Fruit fly (Drosophila melanogaster) whole organism, embryonic: ENCODE data around the gene CG15155.

Source experiments
- Adf1 ChIP-seq: fragments of 200-800 bp; sonication (Bioruptor generic); IDR thresholded peaks from 2 replicates; pipeline ENCODE4 v1.3.6; 2022; ENCODE audit warnings: missing biosample characterization, missing genetic modification characterization
- Bteb2 ChIP-seq: fragments of 200-800 bp; sonication (Bioruptor generic); optimal IDR thresholded peaks from 2 replicates; lab custom pipeline; 2016; ENCODE audit warnings: missing biosample characterization, missing genetic modification characterization
- C15 ChIP-seq: fragments of 200-800 bp; sonication (Bioruptor generic); IDR thresholded peaks from 3 replicates; pipeline ENCODE4 v1.3.6; 2022; ENCODE audit warnings: missing biosample characterization, missing genetic modification characterization
- CG10267 ChIP-seq: fragments of 200-800 bp; sonication (Bioruptor generic); optimal IDR thresholded peaks from 2 replicates; lab custom pipeline; 2018; ENCODE audit warnings: missing biosample characterization, mild to moderate bottlenecking, missing genetic modification characterization, moderate library complexity
- CG10366 ChIP-seq: fragments of 200-800 bp; sonication (Bioruptor generic); IDR thresholded peaks from 2 replicates; pipeline ENCODE4 v1.3.6; 2022; ENCODE audit warnings: missing biosample characterization, missing genetic modification characterization
- CG11695 ChIP-seq: fragments of 200-800 bp; sonication (Bioruptor generic); IDR thresholded peaks from 3 replicates; pipeline ENCODE4 v1.3.6; 2022; ENCODE audit warnings: missing biosample characterization, missing genetic modification characterization
- CG12659 ChIP-seq: fragments of 200-800 bp; sonication (Bioruptor generic); optimal IDR thresholded peaks from 3 replicates; lab custom pipeline; 2017; ENCODE audit warnings: mild to moderate bottlenecking, missing biosample characterization, missing genetic modification reagents, missing genetic modification characterization
- CG12942 ChIP-seq: fragments of 200-800 bp; sonication (Bioruptor generic); optimal IDR thresholded peaks from 3 replicates; lab custom pipeline; 2016; ENCODE audit warnings: missing biosample characterization, missing genetic modification characterization
- CG13424 ChIP-seq: fragments of 200-800 bp; sonication (Bioruptor generic); optimal IDR thresholded peaks from 2 replicates; lab custom pipeline; 2019; ENCODE audit warnings: missing biosample characterization, mild to moderate bottlenecking, missing genetic modification characterization, moderate library complexity
- CG13624 ChIP-seq: fragments of 200-800 bp; sonication (Bioruptor generic); optimal IDR thresholded peaks from 2 replicates; lab custom pipeline; 2016; ENCODE audit warnings: missing biosample characterization, missing genetic modification characterization
- CG14860 ChIP-seq: fragments of 200-800 bp; sonication (Bioruptor generic); IDR thresholded peaks from 3 replicates; pipeline ENCODE4 v1.3.6; 2022; ENCODE audit warnings: missing biosample characterization, missing genetic modification characterization; ENCODE audit not compliant: partially characterized antibody
- CG17612 ChIP-seq: fragments of 200-800 bp; sonication (Bioruptor generic); IDR thresholded peaks from 2 replicates; pipeline ENCODE4 v1.3.6; 2022; ENCODE audit warnings: missing biosample characterization, missing genetic modification characterization
- CG1832 ChIP-seq: fragments of 200-800 bp; sonication (Bioruptor generic); optimal IDR thresholded peaks from 2 replicates; lab custom pipeline; 2017; ENCODE audit warnings: missing biosample characterization, mild to moderate bottlenecking, missing genetic modification characterization, inconsistent platforms
- CG2129 ChIP-seq: fragments of 200-800 bp; sonication (Bioruptor generic); IDR thresholded peaks from 2 replicates; pipeline ENCODE4 v1.3.6; 2022; ENCODE audit warnings: missing biosample characterization, missing genetic modification characterization; ENCODE audit not compliant: partially characterized antibody
- CG31388 ChIP-seq: fragments of 200-800 bp; sonication (Bioruptor generic); optimal IDR thresholded peaks from 2 replicates; lab custom pipeline; 2016; ENCODE audit warnings: missing biosample characterization, missing genetic modification characterization
- CG33557 ChIP-seq: fragments of 200-800 bp; sonication (Bioruptor generic); optimal IDR thresholded peaks from 2 replicates; lab custom pipeline; 2019; ENCODE audit warnings: missing biosample characterization, mild to moderate bottlenecking, missing genetic modification characterization, moderate library complexity
- CG3995 ChIP-seq: fragments of 200-800 bp; sonication (Bioruptor generic); optimal IDR thresholded peaks from 3 replicates; lab custom pipeline; 2016; ENCODE audit warnings: missing biosample characterization, missing genetic modification characterization
- CG6654 ChIP-seq: fragments of 200-800 bp; sonication (Bioruptor generic); optimal IDR thresholded peaks from 2 replicates; lab custom pipeline; 2017; ENCODE audit warnings: missing biosample characterization, mild to moderate bottlenecking, missing genetic modification characterization
- CG6683 ChIP-seq: fragments of 200-800 bp; sonication (Bioruptor generic); optimal IDR thresholded peaks from 2 replicates; lab custom pipeline; 2017; ENCODE audit warnings: missing biosample characterization, mild to moderate bottlenecking, missing genetic modification characterization, missing genetic modification reagents
- CG7745 ChIP-seq: fragments of 200-800 bp; sonication (Bioruptor generic); optimal IDR thresholded peaks from 2 replicates; lab custom pipeline; 2018; ENCODE audit warnings: missing biosample characterization, mild to moderate bottlenecking, missing genetic modification characterization, moderate library complexity
- CG7987 ChIP-seq: fragments of 200-800 bp; sonication (Bioruptor generic); optimal IDR thresholded peaks from 2 replicates; lab custom pipeline; 2018; ENCODE audit warnings: missing biosample characterization, mild to moderate bottlenecking, missing genetic modification characterization, moderate library complexity
- CG8924 ChIP-seq: fragments of 200-800 bp; optimal IDR thresholded peaks from 3 replicates; lab custom pipeline; 2019; ENCODE audit warnings: missing biosample characterization, mild to moderate bottlenecking, missing genetic modification characterization, moderate library complexity
- CkIIα-i1 ChIP-seq: fragments of 200-800 bp; sonication (Bioruptor generic); IDR thresholded peaks from 2 replicates; pipeline ENCODE4 v1.3.6; 2022; ENCODE audit warnings: missing biosample characterization, missing genetic modification characterization
- Dfd ChIP-seq, 2 experiments: fragments of >200 bp; optimal IDR thresholded peaks; 2 replicates each; lab custom pipeline; 2017; ENCODE audit warnings: missing biosample characterization in 2 of 2, missing genetic modification characterization in 2 of 2
- Dip3 ChIP-seq: fragments of 200-800 bp; sonication (Bioruptor generic); optimal IDR thresholded peaks from 3 replicates; lab custom pipeline; 2016; ENCODE audit warnings: missing biosample characterization, missing genetic modification characterization
- Doc2 ChIP-seq: fragments of 200-800 bp; sonication (Bioruptor generic); IDR thresholded peaks from 2 replicates; pipeline ENCODE4 v1.3.6; 2022; ENCODE audit warnings: missing biosample characterization, missing genetic modification characterization
- Drgx ChIP-seq: fragments of 200-800 bp; sonication (Bioruptor generic); IDR thresholded peaks from 2 replicates; pipeline ENCODE4 v1.3.6; 2022; ENCODE audit warnings: missing biosample characterization, missing genetic modification characterization
- Ets65A ChIP-seq: fragments of 200-800 bp; sonication (Bioruptor generic); peaks from one replicate; lab custom pipeline; 2016; ENCODE audit warnings: missing biosample characterization, missing genetic modification characterization
- Hmr ChIP-seq: fragments of 200-800 bp; sonication (Bioruptor generic); optimal IDR thresholded peaks from 3 replicates; lab custom pipeline; 2017; ENCODE audit warnings: mild to moderate bottlenecking, missing biosample characterization, missing genetic modification reagents, missing genetic modification characterization
- MESR4 ChIP-seq: fragments of 200-800 bp; sonication (Bioruptor generic); optimal IDR thresholded peaks from 2 replicates; lab custom pipeline; 2018; ENCODE audit warnings: missing biosample characterization, mild to moderate bottlenecking, missing genetic modification characterization, moderate library complexity
- Max ChIP-seq: fragments of 200-800 bp; sonication (Bioruptor generic); optimal IDR thresholded peaks from 2 replicates; lab custom pipeline; 2016; ENCODE audit warnings: missing biosample characterization, mild to moderate bottlenecking, missing genetic modification characterization
- NFAT ChIP-seq: fragments of 200-800 bp; sonication (Bioruptor generic); IDR thresholded peaks from 2 replicates; pipeline ENCODE4 v1.3.6; 2022; ENCODE audit warnings: missing biosample characterization, missing genetic modification characterization
- Nf-YB ChIP-seq: fragments of 200-800 bp; sonication (Bioruptor generic); optimal IDR thresholded peaks from 3 replicates; lab custom pipeline; 2019; ENCODE audit warnings: missing biosample characterization, mild to moderate bottlenecking, missing genetic modification characterization, moderate library complexity
- Oaz ChIP-seq: fragments of 200-800 bp; sonication (Bioruptor generic); IDR thresholded peaks from 2 replicates; pipeline ENCODE4 v1.3.6; 2022; ENCODE audit warnings: missing biosample characterization, missing genetic modification characterization
- Optix ChIP-seq: fragments of 200-800 bp; sonication (Bioruptor generic); IDR thresholded peaks from 3 replicates; pipeline ENCODE4 v1.3.6; 2022; ENCODE audit warnings: missing biosample characterization, missing genetic modification characterization
- Pdp1 ChIP-seq, 2 experiments: fragments of 200-800 bp; sonication (Bioruptor generic); optimal IDR thresholded peaks; 3 replicates each; lab custom pipeline; 2016; ENCODE audit warnings: missing biosample characterization in 2 of 2, missing genetic modification characterization in 2 of 2, mild to moderate bottlenecking in 1 of 2, moderate library complexity in 1 of 2
- Sry-δ ChIP-seq: fragments of 200-800 bp; sonication (Bioruptor generic); optimal IDR thresholded peaks from 2 replicates; lab custom pipeline; 2016; ENCODE audit warnings: missing biosample characterization, missing genetic modification characterization
- chn ChIP-seq: fragments of 200-800 bp; sonication (Bioruptor generic); optimal IDR thresholded peaks from 2 replicates; lab custom pipeline; 2016; ENCODE audit warnings: missing biosample characterization, missing genetic modification characterization
- esg ChIP-seq: fragments of 200-800 bp; sonication (Bioruptor generic); conservative IDR thresholded peaks from 2 replicates; pipeline ENCODE4 v1.3.6; 2022; ENCODE audit warnings: missing biosample characterization, missing genetic modification characterization
- gce ChIP-seq: fragments of 200-800 bp; sonication (Bioruptor generic); IDR thresholded peaks from 3 replicates; pipeline ENCODE4 v1.3.6; 2022; ENCODE audit warnings: missing biosample characterization, missing genetic modification characterization
- gro ChIP-seq: fragments of 200-800 bp; sonication (Bioruptor generic); optimal IDR thresholded peaks from 2 replicates; lab custom pipeline; 2016; ENCODE audit warnings: missing biosample characterization, missing genetic modification characterization
- inv ChIP-seq: fragments of 200-800 bp; sonication (Bioruptor generic); IDR thresholded peaks from 2 replicates; pipeline ENCODE4 v1.3.6; 2022; ENCODE audit warnings: missing biosample characterization, missing genetic modification characterization; ENCODE audit not compliant: partially characterized antibody
- onecut ChIP-seq: fragments of 200-800 bp; sonication (Bioruptor generic); IDR thresholded peaks from 2 replicates; pipeline ENCODE4 v1.3.6; 2022; ENCODE audit warnings: missing biosample characterization, missing genetic modification characterization
- pan ChIP-seq, 4 experiments: fragments of >200 bp in 3 of 4; fragments of 200-800 bp in 1 of 4; sonication (Bioruptor generic) in 1 of 4; optimal IDR thresholded peaks in 3 of 4; IDR thresholded peaks in 1 of 4; 2 replicates each; pipeline versions ENCODE4 v1.3.6 to Lab custom; 2017 to 2022; ENCODE audit warnings: missing biosample characterization in 2 of 4, missing genetic modification characterization in 2 of 4, mixed read lengths in 1 of 4
- schlank ChIP-seq: fragments of 200-800 bp; sonication (Bioruptor generic); optimal IDR thresholded peaks from 2 replicates; lab custom pipeline; 2018; ENCODE audit warnings: missing biosample characterization, mild to moderate bottlenecking, missing genetic modification characterization
- stc ChIP-seq: fragments of 200-800 bp; sonication (Bioruptor generic); IDR thresholded peaks from 2 replicates; pipeline ENCODE4 v1.3.6; 2022; ENCODE audit warnings: missing biosample characterization, missing genetic modification characterization
- toy ChIP-seq: fragments of 200-800 bp; sonication (Bioruptor generic); IDR thresholded peaks from 2 replicates; pipeline ENCODE4 v1.3.6; 2022; ENCODE audit warnings: missing biosample characterization, missing genetic modification characterization
- trh ChIP-seq: fragments of 200-800 bp; sonication (Bioruptor generic); optimal IDR thresholded peaks from 2 replicates; lab custom pipeline; 2016; ENCODE audit warnings: missing biosample characterization, missing genetic modification characterization
- tup ChIP-seq: fragments of 200-800 bp; sonication (Bioruptor generic); optimal IDR thresholded peaks from 2 replicates; lab custom pipeline; 2016; ENCODE audit warnings: missing biosample characterization, mild to moderate bottlenecking, missing genetic modification characterization, moderate library complexity
- usp ChIP-seq: fragments of >200 bp; optimal IDR thresholded peaks from 2 replicates; lab custom pipeline; 2017; ENCODE audit warnings: missing biosample characterization, missing genetic modification characterization

CG15155 gene

dm6 chr2L:18184648-18185243, 30.1 kb downstream of the CG15155 start, which contains the start of gene Ptp36E (continued):
- TF ChIP-seq C15 (GFP tag; lab: Robert Waterston, UW) (peak; percentile 28; the same call in 1 of the 3 replicates), CG13424 (peak; percentile 90), Oaz (peak; percentile 59), CG7987 (no peak), onecut (GFP tag; lab: Robert Waterston, UW) (peak; percentile 81), CG12659 (GFP tag; lab: Kevin White, UChicago) (peak; percentile 83), stc (peak; percentile 87), Adf1 (peak; percentile 13; the same call in 1 of the 2 replicates), Drgx (GFP tag; lab: Robert Waterston, UW) (peak; percentile 85), CG6654 (GFP tag; lab: Kevin White, UChicago) (peak; percentile 66), NFAT (GFP tag; lab: Robert Waterston, UW) (peak; percentile 43; the same call in 1 of the 2 replicates), CG2129 (no peak), pan (optimal IDR thresholded peaks at IDR 0.05; lab: Kevin White, UChicago) (no peak), pan (GFP tag; optimal IDR thresholded peaks at IDR 0.05 in 1 of 2, IDR thresholded peaks at IDR 0.05 in 1 of 2) (peak in 1 of 2 experiments; percentile 83), trh (GFP tag; lab: Kevin White, UChicago) (no peak), Optix (GFP tag; lab: Robert Waterston, UW) (no peak), CG13624 (no peak), CkIIα-i1 (no peak), gro (GFP tag; lab: Kevin White, UChicago) (no peak), gce (GFP tag; lab: Robert Waterston, UW) (peak; percentile 25; the same call in 1 of the 3 replicates), Nf-YB (peak; percentile 68), CG17612 (GFP tag; lab: Robert Waterston, UW) (peak; percentile 55; the same call in 1 of the 2 replicates), CG6683 (peak; percentile 82), Pdp1 (GFP tag; optimal IDR thresholded peaks at IDR 0.05; lab: Kevin White, UChicago) (peak in 1 of 2 experiments; percentile 58), inv (GFP tag; lab: Robert Waterston, UW) (no peak), CG10366 (GFP tag; lab: Robert Waterston, UW) (peak; percentile 48), CG33557 (no peak), usp (GFP tag; lab: Kevin White, UChicago) (no peak), Ets65A (GFP tag; lab: Kevin White, UChicago) (no peak), CG11695 (peak; percentile 86), Max (GFP tag; lab: Kevin White, UChicago) (peak; percentile 13), Dfd (GFP tag; optimal IDR thresholded peaks at IDR 0.05; lab: Kevin White, UChicago) (no peak), Hmr (peak; percentile 93), CG1832 (no peak), Bteb2 (GFP tag; lab: Kevin White, UChicago) (peak; percentile 15), chn (no peak), Sry-δ (GFP tag; lab: Kevin White, UChicago) (no peak), CG3995 (GFP tag; lab: Kevin White, UChicago) (no peak), CG12942 (GFP tag; lab: Kevin White, UChicago) (peak; percentile 52), esg (GFP tag; lab: Robert Waterston, UW) (peak; percentile 84), Doc2 (no peak), MESR4 (GFP tag; lab: Kevin White, UChicago) (no peak), Dip3 (no peak), CG31388 (GFP tag; lab: Kevin White, UChicago) (no peak), toy (GFP tag; lab: Robert Waterston, UW) (peak; percentile 60), CG8924 (tag; lab: Kevin White, UChicago) (peak; percentile 85), schlank (tag; lab: Kevin White, UChicago) (no peak), CG14860 (no peak), CG7745 (tag; lab: Kevin White, UChicago) (no peak), tup (GFP tag; lab: Kevin White, UChicago) (no peak), CG10267 (tag; lab: Kevin White, UChicago) (peak; percentile 69)
